Fruit fly (Drosophila melanogaster) whole organism, adult: ENCODE results near the gene laf.

Experiments used
- CG14711 ChIP-seq: fragments of 200-800 bp; sonication (Bioruptor generic); optimal IDR thresholded peaks from 2 replicates; lab custom pipeline; 2018; ENCODE audit warnings: missing biosample characterization, mild to moderate bottlenecking, missing genetic modification characterization, moderate library complexity
- CG33017 ChIP-seq: fragments of 200-800 bp; sonication (Bioruptor generic); optimal IDR thresholded peaks from 2 replicates; lab custom pipeline; 2018; ENCODE audit warnings: missing biosample characterization, mild to moderate bottlenecking, missing genetic modification characterization, moderate library complexity
- CG5204 ChIP-seq: fragments of 200-800 bp; sonication (Bioruptor generic); optimal IDR thresholded peaks from 2 replicates; lab custom pipeline; 2016; ENCODE audit warnings: missing biosample characterization, missing genetic modification characterization
- bab1 ChIP-seq: fragments of 200-800 bp; sonication (Bioruptor generic); optimal IDR thresholded peaks from 3 replicates; lab custom pipeline; 2019; ENCODE audit warnings: missing biosample characterization, mild to moderate bottlenecking, missing genetic modification characterization, moderate library complexity
- ovo ChIP-seq: fragments of 200-800 bp; sonication (Bioruptor generic); optimal IDR thresholded peaks from 2 replicates; lab custom pipeline; 2016; ENCODE audit warnings: missing biosample characterization, missing genetic modification characterization

DNA sequence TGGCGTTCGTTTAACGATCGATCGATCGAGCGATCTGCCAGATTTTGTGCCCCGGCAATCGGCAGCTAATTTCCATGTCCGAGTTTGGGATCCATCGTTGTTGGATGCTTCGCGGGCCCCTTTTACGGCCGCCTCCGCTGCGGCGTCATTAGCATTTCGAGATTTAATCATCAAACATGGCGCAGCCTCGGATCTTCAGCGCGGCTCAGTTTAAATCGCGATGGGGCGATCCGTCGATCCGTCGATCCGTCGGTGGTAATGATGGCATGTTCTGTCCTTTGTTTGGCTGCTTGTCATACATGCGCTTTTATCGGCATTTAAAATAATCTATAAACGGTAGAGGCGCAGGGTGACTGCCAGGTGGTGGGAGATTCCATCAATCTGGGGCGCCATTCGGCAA is 22.1 kb upstream of the laf start:
- TF ChIP-seq CG5204 (GFP tag; lab: Kevin White, UChicago), result no peak
- no peak for TF ChIP-seq CG14711
- no peak for TF ChIP-seq bab1 (GFP tag; lab: Kevin White, UChicago)
- TF ChIP-seq ovo, result no peak
- no peak for TF ChIP-seq CG33017 (tag; lab: Kevin White, UChicago)
